Fruit fly (Drosophila melanogaster): ENCODE data around the gene dos.
A peak's percentile ranks its signal among the peaks of the same experiment; 100 is the strongest.

The dos gene

dm6 chr3L:2636023-2636968 lies 47.1 kb downstream of the dos start (continued):
- TF ChIP-seq vvl (GFP tag; IDR thresholded peaks at IDR 0.05) (peak; percentile 43; the same call in 1 of the 2 replicates), NfI (GFP tag; optimal IDR thresholded peaks at IDR 0.05) (no peak), Hand (GFP tag; optimal IDR thresholded peaks at IDR 0.05) (no peak), Med (GFP tag) (peak; percentile 31), CG3407 (GFP tag; optimal IDR thresholded peaks at IDR 0.05) (no peak), p53 (GFP tag; optimal IDR thresholded peaks at IDR 0.05) (no peak), Gug (GFP tag; IDR thresholded peaks at IDR 0.05) (0 out of 4 replicates have a peak, but pooled peaks have one; percentile 6), Awh (GFP tag; IDR thresholded peaks at IDR 0.05) (no peak), zen (tag; optimal IDR thresholded peaks at IDR 0.05) (no peak), CG14860 (GFP tag; IDR thresholded peaks at IDR 0.05; ENCODE audit: partially characterized antibody) (no peak), CG3281 (GFP tag; optimal IDR thresholded peaks at IDR 0.05) (no peak), pb (GFP tag; optimal IDR thresholded peaks at IDR 0.05) (no peak), onecut (GFP tag; IDR thresholded peaks at IDR 0.05) (no peak), CG15011 (GFP tag; optimal IDR thresholded peaks at IDR 0.05) (no peak), Sox102F (GFP tag; optimal IDR thresholded peaks at IDR 0.05) (peak; percentile 51), CHES-1-like (GFP tag; optimal IDR thresholded peaks at IDR 0.05) (no peak), Fer2 (tag; optimal IDR thresholded peaks at IDR 0.05) (no peak), CG34422 (GFP tag; IDR thresholded peaks at IDR 0.05) (peak; percentile 52; the same call in 1 of the 3 replicates), slbo (GFP tag; IDR thresholded peaks at IDR 0.05) (peak; percentile 26; the same call in 1 of the 2 replicates), CG17385 (GFP tag; optimal IDR thresholded peaks at IDR 0.05) (peak; percentile 37), Six4 (GFP tag; optimal IDR thresholded peaks at IDR 0.05) (no peak), sens (GFP tag) (peak; percentile 45), nerfin-2 (GFP tag; IDR thresholded peaks at IDR 0.05; ENCODE audit: partially characterized antibody) (no peak), peb (GFP tag; IDR thresholded peaks at IDR 0.05) (no peak), CG10654 (GFP tag; optimal IDR thresholded peaks at IDR 0.05) (peak; percentile 16), cg (GFP tag; optimal IDR thresholded peaks at IDR 0.05) (peak; percentile 86), CG9437 (GFP tag; optimal IDR thresholded peaks at IDR 0.05) (no peak), Ets97D (GFP tag; optimal IDR thresholded peaks at IDR 0.05) (no peak), fd102C (GFP tag; optimal IDR thresholded peaks at IDR 0.05) (no peak), Spps (tag; optimal IDR thresholded peaks at IDR 0.05) (no peak), Mrtf (GFP tag; IDR thresholded peaks at IDR 0.05) (no peak), C15 (GFP tag; IDR thresholded peaks at IDR 0.05) (no peak), CG13624 (GFP tag; optimal IDR thresholded peaks at IDR 0.05) (no peak), CG8944 (GFP tag; optimal IDR thresholded peaks at IDR 0.05) (no peak), fd3F (GFP tag; optimal IDR thresholded peaks at IDR 0.05) (no peak), zen2 (GFP tag; IDR thresholded peaks at IDR 0.05; ENCODE audit: partially characterized antibody) (0 out of 3 replicates have a peak, but pooled peaks have one; percentile 22), tup (GFP tag; optimal IDR thresholded peaks at IDR 0.05) (no peak), sqz (GFP tag; optimal IDR thresholded peaks at IDR 0.05) (no peak), CG16779 (GFP tag; IDR thresholded peaks at IDR 0.05) (no peak), dati (GFP tag; IDR thresholded peaks at IDR 0.05) (no peak), crol (GFP tag; IDR thresholded peaks at IDR 0.05) (peak; percentile 87), insv (GFP tag; optimal IDR thresholded peaks at IDR 0.05) (no peak), CG13894 (tag; optimal IDR thresholded peaks at IDR 0.05) (no peak), CG4404 (GFP tag; IDR thresholded peaks at IDR 0.05) (no peak), Xbp1 (GFP tag; optimal IDR thresholded peaks at IDR 0.05) (no peak), az2 (GFP tag; optimal IDR thresholded peaks at IDR 0.05) (peak; percentile 7), CG14441 (GFP tag; IDR thresholded peaks at IDR 0.05) (0 out of 2 replicates have a peak, but pooled peaks have one; percentile 17), sna (GFP tag; IDR thresholded peaks at IDR 0.05; ENCODE audit: partially characterized antibody) (no peak; the same call in 1 of the 2 replicates), CG10274 (GFP tag; optimal IDR thresholded peaks at IDR 0.05) (no peak)
